Worm (Caenorhabditis elegans): ENCODE results near the gene flap-1.

ce11 chrIII:6968655-6969054 lies 40.0 kb upstream of the flap-1 start:
- TF ChIP-seq mdl-1 (tag; optimal IDR thresholded peaks at IDR 0.05), result no peak
- TF ChIP-seq alr-1 (tag; optimal IDR thresholded peaks at IDR 0.05), result no peak
- no peak for TF ChIP-seq skn-1 (tag; optimal IDR thresholded peaks at IDR 0.05)
- TF ChIP-seq ZK546.5 (tag; optimal IDR thresholded peaks at IDR 0.05), result no peak
- TF ChIP-seq mab-5 (tag; optimal IDR thresholded peaks at IDR 0.05), result no peak
- TF ChIP-seq nhr-10 (tag; optimal IDR thresholded peaks at IDR 0.05), result no peak
- TF ChIP-seq nhr-23 (tag; optimal IDR thresholded peaks at IDR 0.05), result no peak
